Worm (Caenorhabditis elegans): Measurements from ENCODE around the gene R06F6.8.

R06F6.8 gene

ce11 chrII:10862749-10863656 lies 43.2 kb upstream of the R06F6.8 start (continued):
- TF ChIP-seq hrde-1 (tag; optimal IDR thresholded peaks at IDR 0.05; ENCODE audit: borderline replicate concordance) (no peak), tbp1 (GFP tag; optimal IDR thresholded peaks at IDR 0.05) (no peak), efl-1 (GFP tag; optimal IDR thresholded peaks at IDR 0.05) (peak; percentile 46), D2030.7 (GFP tag; IDR thresholded peaks at IDR 0.05) (peak; percentile 40; the same call in 1 of the 2 replicates)

DNA sequence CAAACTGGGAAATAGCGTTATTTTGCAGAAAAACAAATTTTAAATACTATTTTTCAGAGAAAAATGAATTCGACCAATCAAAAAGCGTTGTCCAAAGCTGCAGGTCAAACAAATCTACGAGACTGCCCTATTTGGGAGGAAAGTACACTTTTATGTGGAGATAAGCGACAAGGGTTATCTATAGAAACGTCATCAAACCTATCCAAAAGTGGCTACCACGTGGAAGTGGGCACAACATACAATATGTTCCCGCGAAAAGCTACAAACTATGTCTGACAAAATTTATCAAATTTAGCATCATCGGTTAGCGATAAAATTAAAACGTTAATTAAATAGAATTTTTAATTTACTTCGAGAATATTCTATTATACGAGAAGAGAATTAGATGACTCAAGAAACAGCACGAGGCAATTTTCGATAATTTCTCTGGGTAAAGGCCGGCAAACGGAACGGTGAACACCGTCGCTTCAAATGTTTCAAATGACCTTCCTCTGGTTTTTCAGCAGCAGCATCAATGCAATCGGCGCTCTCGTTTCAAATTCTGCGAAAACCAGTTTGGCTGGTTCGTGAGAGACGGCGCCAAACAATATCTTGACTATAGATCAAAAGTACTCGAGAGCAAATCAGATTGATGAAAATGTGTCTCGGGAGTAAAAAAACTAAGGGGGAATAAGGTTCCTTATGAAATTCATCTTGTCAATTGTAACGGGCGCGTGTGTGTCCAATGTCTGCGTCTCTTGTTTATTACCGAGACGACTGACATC lies 42.1 kb upstream of the R06F6.8 start:
- TF ChIP-seq pha-4 (tag; optimal IDR thresholded peaks at IDR 0.05) (no peak), F52B5.7 (tag; optimal IDR thresholded peaks at IDR 0.05) (no peak), cebp-1 (GFP tag; IDR thresholded peaks at IDR 0.05) (no peak), cebp-1 (tag; optimal IDR thresholded peaks at IDR 0.05) (peak; percentile 50), hsf-1 (GFP tag; IDR thresholded peaks at IDR 0.05) (0 out of 2 replicates have a peak, but pooled peaks have one; percentile 19), snpc-3.4 (tag; optimal IDR thresholded peaks at IDR 0.05) (no peak), ceh-27 (GFP tag; optimal IDR thresholded peaks at IDR 0.05) (no peak), chd-7 (tag; optimal IDR thresholded peaks at IDR 0.05) (peak; percentile 13), F57C9.4 (tag; optimal IDR thresholded peaks at IDR 0.05) (no peak), snpc-4 (GFP tag; optimal IDR thresholded peaks at IDR 0.05) (no peak), snpc-4 (tag; optimal IDR thresholded peaks at IDR 0.05) (no peak), him-1 (tag; optimal IDR thresholded peaks at IDR 0.05) (no peak), lin-35 (GFP tag; optimal IDR thresholded peaks at IDR 0.05) (no peak), T07F8.4 (tag; optimal IDR thresholded peaks at IDR 0.05) (no peak), let-607 (tag; optimal IDR thresholded peaks at IDR 0.05) (peak in 1 of 2 experiments; percentile 80), Y53G8AR.9 (GFP tag; conservative IDR thresholded peaks at IDR 0.05) (no peak), attf-3 (GFP tag; conservative IDR thresholded peaks at IDR 0.05) (0 out of 2 replicates have a peak, but pooled peaks have one; percentile 24), akir-1 (GFP tag; optimal IDR thresholded peaks at IDR 0.05) (no peak), atf-7 (tag; optimal IDR thresholded peaks at IDR 0.05) (peak; percentile 28), bed-1 (GFP tag; IDR thresholded peaks at IDR 0.05) (no peak), nfyb-1 (GFP tag; IDR thresholded peaks at IDR 0.05) (no peak), B0336.3 (GFP tag; IDR thresholded peaks at IDR 0.05) (no peak; the same call in 1 of the 2 replicates), ztf-18 (tag; optimal IDR thresholded peaks at IDR 0.05) (no peak), mxl-1 (tag; optimal IDR thresholded peaks at IDR 0.05) (no peak), F49E8.2 (tag; optimal IDR thresholded peaks at IDR 0.05; ENCODE audit: insufficient read depth) (no peak), rpc-1 (optimal IDR thresholded peaks at IDR 0.05) (no peak), rpc-1 (tag; optimal IDR thresholded peaks at IDR 0.05) (no peak), unc-130 (GFP tag; optimal IDR thresholded peaks at IDR 0.05) (no peak), lin-40 (tag; optimal IDR thresholded peaks at IDR 0.05) (peak; percentile 10), hmg-1.2 (GFP tag; IDR thresholded peaks at IDR 0.05) (peak; percentile 16; the same call in 1 of the 2 replicates), hlh-12 (tag; optimal IDR thresholded peaks at IDR 0.05) (no peak), dpff-1 (tag; optimal IDR thresholded peaks at IDR 0.05) (no peak), ccch-3 (GFP tag; optimal IDR thresholded peaks at IDR 0.05) (no peak), lag-1 (GFP tag; IDR thresholded peaks at IDR 0.05) (no peak), mcd-1 (GFP tag; IDR thresholded peaks at IDR 0.05) (no peak), nfya-2 (GFP tag; IDR thresholded peaks at IDR 0.05) (no peak), F33H1.4 (GFP tag; IDR thresholded peaks at IDR 0.05) (no peak), dox-1 (GFP tag; IDR thresholded peaks at IDR 0.05) (no peak)

Data from whole organism, young adult.